Worm (Caenorhabditis elegans): ENCODE data around the gene F53E2.2.

Gene F53E2.2

ce11 chrV:1460069-1460468, 14.8 kb upstream of the F53E2.2 start, which contains the start of gene hacd-1:
Gene hacd-1, plus strand, starts transcription at chrV:1460369.
- TF ChIP-seq ces-1 (GFP tag; optimal IDR thresholded peaks at IDR 0.05) (no peak), grh-1 (GFP tag; IDR thresholded peaks at IDR 0.05) (no peak), fkh-4 (tag; optimal IDR thresholded peaks at IDR 0.05; ENCODE audit: borderline replicate concordance) (no peak), C16A3.4 (tag; optimal IDR thresholded peaks at IDR 0.05) (no peak), unc-98 (GFP tag; IDR thresholded peaks at IDR 0.05) (no peak), unc-86 (tag; optimal IDR thresholded peaks at IDR 0.05) (no peak), ceh-90 (tag; optimal IDR thresholded peaks at IDR 0.05) (no peak), elt-2 (tag; optimal IDR thresholded peaks at IDR 0.05) (no peak), lin-35 (GFP tag; optimal IDR thresholded peaks at IDR 0.05) (no peak), C34B4.2 (tag; optimal IDR thresholded peaks at IDR 0.05) (no peak), ama-1 (optimal IDR thresholded peaks at IDR 0.05) (no peak), hpl-2 (GFP tag; optimal IDR thresholded peaks at IDR 0.05) (no peak), snu-23 (GFP tag; optimal IDR thresholded peaks at IDR 0.05) (no peak), lir-3 (tag; optimal IDR thresholded peaks at IDR 0.05; ENCODE audit: poor library complexity) (no peak), pag-3 (tag; optimal IDR thresholded peaks at IDR 0.05; ENCODE audit: borderline replicate concordance, insufficient read depth) (no peak)

- TF ChIP-seq elt-2 (tag; optimal IDR thresholded peaks at IDR 0.05) (peak; percentile 10), C04F5.9 (tag; optimal IDR thresholded peaks at IDR 0.05) (no peak)
Observed at ce11 chrV:1464543-1465040, 10.3 kb upstream of the F53E2.2 start, which contains the start of the genes fpn-1.2 and pqn-54. Gene fpn-1.2, minus strand, starts transcription at chrV:1464699. Gene pqn-54, plus strand, starts transcription at chrV:1464990.

ce11 chrV:1465932-1466331, 9.0 kb upstream of the F53E2.2 start:
- TF ChIP-seq unc-130 (tag; optimal IDR thresholded peaks at IDR 0.05) (no peak), efl-1 (optimal IDR thresholded peaks at IDR 0.05) (no peak), efl-1 (GFP tag; optimal IDR thresholded peaks at IDR 0.05 in 1 of 2) (peak in 1 of 2 experiments; percentile 40), ceh-63 (GFP tag; optimal IDR thresholded peaks at IDR 0.05) (no peak), sox-4 (tag; optimal IDR thresholded peaks at IDR 0.05) (no peak), unc-62 (GFP tag; optimal IDR thresholded peaks at IDR 0.05) (no peak), dpl-1 (GFP tag; optimal IDR thresholded peaks at IDR 0.05) (no peak), nhr-12 (tag; optimal IDR thresholded peaks at IDR 0.05) (no peak), snpc-4 (tag; optimal IDR thresholded peaks at IDR 0.05) (no peak)

ce11 chrV:1466949-1467348, 7.9 kb upstream of the F53E2.2 start:
- peak; percentile 43 for TF ChIP-seq nhr-71 (tag; optimal IDR thresholded peaks at IDR 0.05)
- no peak for TF ChIP-seq nhr-11 (tag; optimal IDR thresholded peaks at IDR 0.05)
- peak; percentile 8 for TF ChIP-seq nhr-47 (tag; optimal IDR thresholded peaks at IDR 0.05)
- TF ChIP-seq ceh-82 (tag; optimal IDR thresholded peaks at IDR 0.05): peak in 2 of 3 experiments; percentile 6 to 15
- peak; percentile 55 for TF ChIP-seq fkh-8 (tag; optimal IDR thresholded peaks at IDR 0.05)
- peak; percentile 8 to 17 for TF ChIP-seq efl-1 (optimal IDR thresholded peaks at IDR 0.05)
- TF ChIP-seq efl-1 (GFP tag; optimal IDR thresholded peaks at IDR 0.05 in 1 of 2): peak in 1 of 2 experiments; percentile 71
- TF ChIP-seq aly-2 (tag; optimal IDR thresholded peaks at IDR 0.05): no peak
- peak in 1 of 2 experiments; percentile 11 for TF ChIP-seq mdl-1 (tag; optimal IDR thresholded peaks at IDR 0.05)
- TF ChIP-seq lsy-2 (tag; optimal IDR thresholded peaks at IDR 0.05): peak in 1 of 2 experiments; percentile 3
- peak in 1 of 3 experiments; percentile 30 for TF ChIP-seq dpl-1 (GFP tag; optimal IDR thresholded peaks at IDR 0.05)
- TF ChIP-seq snu-23 (GFP tag; optimal IDR thresholded peaks at IDR 0.05): peak; percentile 26
- peak; percentile 11 to 62 for TF ChIP-seq lin-35 (GFP tag; optimal IDR thresholded peaks at IDR 0.05)
- peak; percentile 10 for TF ChIP-seq C16A3.4 (tag; optimal IDR thresholded peaks at IDR 0.05)
- no peak for TF ChIP-seq lin-14 (GFP tag; optimal IDR thresholded peaks at IDR 0.05)
- peak; percentile 21 for TF ChIP-seq nhr-20 (tag; optimal IDR thresholded peaks at IDR 0.05)

All from whole organism, L1 larva.